Worm (Caenorhabditis elegans): ENCODE data around the gene btb-19.

Gene btb-19

DNA sequence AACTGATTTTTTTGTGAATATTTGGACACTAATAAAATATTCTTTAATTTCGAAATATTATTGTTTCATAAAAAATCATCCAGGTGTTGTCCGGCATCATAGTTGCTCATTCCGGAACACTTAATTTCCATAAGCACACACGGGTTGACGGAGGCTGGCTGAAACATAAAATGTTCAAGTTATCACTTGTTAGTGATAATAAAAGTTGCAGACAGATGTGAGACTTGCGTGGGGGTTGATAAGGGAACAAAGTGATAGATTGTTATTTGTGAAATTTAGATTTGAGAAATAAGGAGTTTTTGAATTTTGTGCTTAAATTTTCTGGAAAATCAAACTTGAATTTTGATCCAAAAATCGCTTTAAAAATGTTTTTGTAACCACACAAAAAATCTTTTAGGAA, 11.8 kb downstream of the btb-19 start:
- TF ChIP-seq nhr-80 (tag; optimal IDR thresholded peaks at IDR 0.05) = peak; percentile 5
- TF ChIP-seq somi-1 (GFP tag; optimal IDR thresholded peaks at IDR 0.05) = no peak

DNA sequence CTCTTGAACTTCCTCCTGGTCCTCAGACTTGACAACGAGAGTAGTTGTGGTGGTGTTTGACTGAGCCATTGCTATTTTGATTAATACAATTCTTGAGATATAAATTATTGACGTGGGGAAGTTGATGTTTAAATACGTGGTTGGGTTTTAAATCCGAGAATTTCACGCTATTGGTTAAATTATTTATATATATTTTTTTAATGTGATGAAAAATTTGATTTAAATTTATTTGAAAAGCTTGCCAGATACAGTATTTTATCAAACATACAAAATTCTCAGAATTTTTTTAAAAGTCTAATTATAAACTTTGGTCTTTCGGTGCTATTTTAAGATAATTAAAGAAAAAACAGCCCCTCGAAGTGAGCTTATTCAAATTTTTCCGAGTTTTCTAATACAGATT, 14.4 kb downstream of the btb-19 start, which contains the start of the genes K10H10.7 and K10H10.10:
Gene K10H10.7, minus strand, starts transcription at position 101 of the 400 bp plus-strand sequence.
Gene K10H10.10, plus strand, starts transcription at position 204 of the 400 bp plus-strand sequence.
- TF ChIP-seq mcd-1 (GFP tag; IDR thresholded peaks at IDR 0.05) (no peak), D2030.7 (GFP tag; IDR thresholded peaks at IDR 0.05) (no peak), nfya-1 (tag; optimal IDR thresholded peaks at IDR 0.05; ENCODE audit: borderline replicate concordance, insufficient read depth) (no peak), pha-4 (tag; optimal IDR thresholded peaks at IDR 0.05) (no peak), F10E7.11 (tag; optimal IDR thresholded peaks at IDR 0.05) (no peak), unc-130 (GFP tag; optimal IDR thresholded peaks at IDR 0.05) (no peak), lin-35 (GFP tag; optimal IDR thresholded peaks at IDR 0.05) (no peak), lin-26 (GFP tag; IDR thresholded peaks at IDR 0.05) (no peak), C17E4.6 (GFP tag; IDR thresholded peaks at IDR 0.05) (no peak), nhr-90 (tag; optimal IDR thresholded peaks at IDR 0.05) (no peak), snpc-4 (GFP tag; optimal IDR thresholded peaks at IDR 0.05) (no peak), snpc-4 (tag; optimal IDR thresholded peaks at IDR 0.05) (no peak), egrh-3 (GFP tag; IDR thresholded peaks at IDR 0.05) (no peak), mel-28 (tag; optimal IDR thresholded peaks at IDR 0.05; ENCODE audit: borderline replicate concordance) (no peak), F49E8.2 (tag; optimal IDR thresholded peaks at IDR 0.05; ENCODE audit: insufficient read depth) (no peak), ztf-28 (GFP tag; IDR thresholded peaks at IDR 0.05) (no peak)

DNA sequence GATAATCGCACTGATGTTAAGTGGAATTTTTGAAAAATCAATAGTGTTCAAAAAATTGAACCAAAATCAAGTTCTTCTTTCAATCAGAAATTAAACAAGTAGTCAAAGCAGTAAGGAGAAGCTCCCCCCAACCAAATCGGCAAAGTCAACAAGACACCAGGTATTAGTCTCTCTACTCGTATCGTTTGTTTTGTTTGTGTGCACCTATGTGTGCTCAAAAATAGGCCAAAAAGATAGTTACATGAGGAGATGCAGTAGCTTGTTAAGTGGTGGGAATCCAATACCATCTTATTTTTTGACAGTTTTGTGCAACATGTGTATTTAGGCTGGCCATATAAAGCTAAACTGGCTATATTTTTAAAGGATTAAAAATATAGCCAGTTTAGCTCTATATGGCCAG, 15.7 kb downstream of the btb-19 start, which contains the start of gene K10H10.12:
Gene K10H10.12, minus strand, starts transcription at position 101 of the 400 bp plus-strand sequence.
- TF ChIP-seq Y67H2A.10 (GFP tag; conservative IDR thresholded peaks at IDR 0.05) (no peak), lin-40 (tag; optimal IDR thresholded peaks at IDR 0.05) (no peak), nhr-120 (GFP tag; IDR thresholded peaks at IDR 0.05) (no peak), ama-1 (optimal IDR thresholded peaks at IDR 0.05) (no peak), ama-1 (GFP tag; optimal IDR thresholded peaks at IDR 0.05) (no peak), tbp1 (GFP tag; optimal IDR thresholded peaks at IDR 0.05) (no peak), Y53G8AR.9 (GFP tag; conservative IDR thresholded peaks at IDR 0.05) (no peak), pha-4 (tag; optimal IDR thresholded peaks at IDR 0.05) (no peak), F22D6.2 (tag; optimal IDR thresholded peaks at IDR 0.05) (no peak), madf-6 (GFP tag; IDR thresholded peaks at IDR 0.05) (no peak), nhr-80 (tag; optimal IDR thresholded peaks at IDR 0.05) (no peak), sptf-2 (GFP tag; optimal IDR thresholded peaks at IDR 0.05) (no peak), egl-18 (GFP tag; IDR thresholded peaks at IDR 0.05) (no peak), madf-8 (GFP tag; conservative IDR thresholded peaks at IDR 0.05) (no peak), dox-1 (GFP tag; IDR thresholded peaks at IDR 0.05) (no peak), nhr-90 (tag; optimal IDR thresholded peaks at IDR 0.05) (no peak), ztf-18 (tag; optimal IDR thresholded peaks at IDR 0.05) (no peak), B0019.2 (GFP tag; conservative IDR thresholded peaks at IDR 0.05) (no peak), hmg-20 (GFP tag; IDR thresholded peaks at IDR 0.05) (no peak)

DNA sequence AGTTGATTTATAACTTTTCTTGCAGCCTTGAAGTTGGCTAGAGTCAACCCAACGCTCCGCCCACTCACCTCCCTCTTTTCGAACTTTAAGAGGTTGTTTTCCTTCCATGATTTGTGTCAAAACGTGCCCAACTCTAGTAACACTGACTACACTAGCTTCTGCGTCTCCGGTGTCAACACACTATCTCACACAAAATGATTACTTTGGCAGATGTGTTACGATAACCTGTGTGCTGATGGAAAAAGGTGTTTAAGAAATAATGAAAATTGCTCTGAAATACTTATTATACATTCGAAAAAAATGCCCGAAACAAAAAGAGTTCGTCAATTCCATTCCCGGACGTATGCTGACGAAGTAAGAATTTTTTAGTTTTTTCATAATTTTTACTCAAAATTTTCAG, 18.9 kb downstream of the btb-19 start, which contains the start of gene K10H10.6:
Gene K10H10.6, plus strand, starts transcription at position 301 of the 400 bp plus-strand sequence.
- TF ChIP-seq pbrm-1 (GFP tag; IDR thresholded peaks at IDR 0.05) (no peak), B0261.1 (tag; optimal IDR thresholded peaks at IDR 0.05) (no peak), ceh-58 (GFP tag; IDR thresholded peaks at IDR 0.05) (no peak), nhr-27 (tag; optimal IDR thresholded peaks at IDR 0.05) (no peak), hmg-1.2 (GFP tag; IDR thresholded peaks at IDR 0.05) (peak; percentile 42; the same call in 1 of the 2 replicates)

All from whole organism, young adult.